Worm (Caenorhabditis elegans): ENCODE measurements around the gene B0228.7.

The B0228.7 gene

DNA sequence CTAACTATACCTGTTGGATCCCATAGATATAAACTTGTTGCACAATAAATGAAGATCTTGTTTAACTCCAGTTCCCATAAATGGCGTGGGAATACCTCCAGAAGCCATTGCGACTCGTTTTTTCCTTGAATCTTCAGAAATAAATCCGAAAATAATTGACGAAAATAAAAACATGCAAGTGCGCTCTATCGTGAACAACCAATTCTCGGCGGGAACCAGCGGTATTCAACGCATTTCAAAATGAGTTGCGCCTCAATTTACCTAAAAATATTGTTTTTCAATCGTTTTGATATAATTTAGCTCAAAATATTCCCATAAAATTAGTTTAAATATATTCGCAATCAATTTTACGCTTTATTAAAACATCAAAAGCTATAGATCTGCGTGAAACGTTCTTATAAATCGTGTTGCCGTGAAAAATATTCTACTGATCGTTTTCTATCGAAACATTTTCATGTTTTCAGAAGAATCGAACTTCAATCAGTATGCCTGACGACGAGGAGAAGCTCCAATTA is 22.3 kb upstream of the B0228.7 start, which contains the start of the genes snpc-1.1 and spdl-1:
Gene snpc-1.1, minus strand, starts transcription at position 200 of the 515 bp plus-strand sequence.
Gene spdl-1, plus strand, starts transcription at position 465 of the 515 bp plus-strand sequence.
- TF ChIP-seq nhr-237 (tag; optimal IDR thresholded peaks at IDR 0.05), result no peak
- no peak for TF ChIP-seq nhr-77 (tag; optimal IDR thresholded peaks at IDR 0.05)
- no peak for TF ChIP-seq fkh-10 (GFP tag; optimal IDR thresholded peaks at IDR 0.05)
- TF ChIP-seq hmg-11 (tag; optimal IDR thresholded peaks at IDR 0.05), result peak; percentile 14
- no peak for TF ChIP-seq egl-5 (tag; optimal IDR thresholded peaks at IDR 0.05)
- TF ChIP-seq pha-4 (tag; optimal IDR thresholded peaks at IDR 0.05), result peak; percentile 51
- peak; percentile 48 for TF ChIP-seq nfya-1 (tag; optimal IDR thresholded peaks at IDR 0.05; ENCODE audit: insufficient read depth)
- TF ChIP-seq daf-12 (tag; optimal IDR thresholded peaks at IDR 0.05), result no peak
- TF ChIP-seq lin-15B (tag; optimal IDR thresholded peaks at IDR 0.05), result peak; percentile 57

DNA sequence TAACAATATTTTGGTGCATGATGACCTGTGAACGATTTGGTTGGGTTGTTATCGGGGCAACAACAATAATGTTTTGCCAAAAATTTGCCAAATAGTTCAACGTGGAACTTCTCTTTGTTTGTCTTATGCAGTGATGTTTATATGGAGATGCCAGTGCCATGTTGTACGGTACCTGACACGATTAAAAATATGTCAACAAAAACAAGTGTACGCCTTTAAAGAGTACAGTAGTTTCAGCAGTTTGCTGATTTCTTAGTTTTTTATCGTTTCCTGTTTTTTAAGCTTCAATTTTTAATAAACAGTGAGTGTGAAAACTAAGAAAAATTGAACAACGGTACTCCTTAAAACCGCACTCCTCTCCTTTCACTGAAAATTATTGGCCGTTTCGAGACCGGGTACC is 19.4 kb upstream of the B0228.7 start:
- TF ChIP-seq nhr-237 (tag; optimal IDR thresholded peaks at IDR 0.05) (no peak), ceh-82 (tag; optimal IDR thresholded peaks at IDR 0.05) (no peak), pha-4 (tag; optimal IDR thresholded peaks at IDR 0.05) (no peak), nhr-43 (tag; optimal IDR thresholded peaks at IDR 0.05; ENCODE audit: poor library complexity, severe bottlenecking) (no peak), nhr-25 (tag; optimal IDR thresholded peaks at IDR 0.05) (no peak), mdl-1 (tag; optimal IDR thresholded peaks at IDR 0.05) (no peak), ztf-11 (tag; optimal IDR thresholded peaks at IDR 0.05) (no peak), nhr-77 (tag; optimal IDR thresholded peaks at IDR 0.05) (no peak), skn-1 (tag; optimal IDR thresholded peaks at IDR 0.05) (no peak), jun-1 (tag; optimal IDR thresholded peaks at IDR 0.05) (no peak), nfya-1 (tag; optimal IDR thresholded peaks at IDR 0.05; ENCODE audit: insufficient read depth) (no peak), fos-1 (tag; optimal IDR thresholded peaks at IDR 0.05) (no peak), elt-3 (tag; optimal IDR thresholded peaks at IDR 0.05) (no peak), nhr-67 (tag; optimal IDR thresholded peaks at IDR 0.05) (no peak), fkh-2 (tag; optimal IDR thresholded peaks at IDR 0.05) (no peak), nhr-76 (tag; optimal IDR thresholded peaks at IDR 0.05) (no peak), nhr-23 (tag; optimal IDR thresholded peaks at IDR 0.05) (no peak), unc-39 (tag; optimal IDR thresholded peaks at IDR 0.05) (no peak), lin-15B (tag; optimal IDR thresholded peaks at IDR 0.05) (no peak)

- TF ChIP-seq elt-3 (tag; optimal IDR thresholded peaks at IDR 0.05), result peak in 2 of 3 experiments; percentile 36 to 87
- TF ChIP-seq egl-5 (tag; optimal IDR thresholded peaks at IDR 0.05), result no peak
- peak; percentile 70 for TF ChIP-seq pqm-1 (tag; optimal IDR thresholded peaks at IDR 0.05)
- TF ChIP-seq nhr-77 (tag; optimal IDR thresholded peaks at IDR 0.05), result no peak
- no peak for TF ChIP-seq elt-1 (tag; optimal IDR thresholded peaks at IDR 0.05)
- peak; percentile 49 for TF ChIP-seq pha-4 (tag; optimal IDR thresholded peaks at IDR 0.05)
- TF ChIP-seq ceh-16 (tag; optimal IDR thresholded peaks at IDR 0.05), result no peak
- no peak for TF ChIP-seq ztf-4 (tag; optimal IDR thresholded peaks at IDR 0.05)
- no peak for TF ChIP-seq skn-1 (tag; optimal IDR thresholded peaks at IDR 0.05)
- TF ChIP-seq ama-1 (optimal IDR thresholded peaks at IDR 0.05), result peak; percentile 45
- no peak for TF ChIP-seq daf-12 (tag; optimal IDR thresholded peaks at IDR 0.05)
- TF ChIP-seq nhr-76 (tag; optimal IDR thresholded peaks at IDR 0.05), result no peak
- TF ChIP-seq fos-1 (tag; optimal IDR thresholded peaks at IDR 0.05), result no peak
- TF ChIP-seq nfya-1 (tag; optimal IDR thresholded peaks at IDR 0.05; ENCODE audit: insufficient read depth), result no peak
- TF ChIP-seq nhr-28 (tag; optimal IDR thresholded peaks at IDR 0.05), result no peak
- TF ChIP-seq nhr-25 (tag; optimal IDR thresholded peaks at IDR 0.05), result no peak
- TF ChIP-seq ZK546.5 (tag; optimal IDR thresholded peaks at IDR 0.05), result no peak
- no peak for TF ChIP-seq ztf-11 (tag; optimal IDR thresholded peaks at IDR 0.05)
- TF ChIP-seq nhr-67 (tag; optimal IDR thresholded peaks at IDR 0.05), result no peak
- no peak for TF ChIP-seq nhr-237 (tag; optimal IDR thresholded peaks at IDR 0.05)
- no peak for TF ChIP-seq lin-15B (tag; optimal IDR thresholded peaks at IDR 0.05)
- TF ChIP-seq nhr-43 (tag; optimal IDR thresholded peaks at IDR 0.05; ENCODE audit: poor library complexity, severe bottlenecking), result peak; percentile 40
- no peak for TF ChIP-seq nhr-11 (tag; optimal IDR thresholded peaks at IDR 0.05)
- no peak for TF ChIP-seq unc-62 (GFP tag; optimal IDR thresholded peaks at IDR 0.05)
- no peak for TF ChIP-seq mdl-1 (tag; optimal IDR thresholded peaks at IDR 0.05)
- TF ChIP-seq ceh-82 (tag; optimal IDR thresholded peaks at IDR 0.05), result no peak
- peak; percentile 58 for TF ChIP-seq nhr-23 (tag; optimal IDR thresholded peaks at IDR 0.05)
- no peak for TF ChIP-seq aly-2 (tag; optimal IDR thresholded peaks at IDR 0.05)
- peak; percentile 5 for TF ChIP-seq egl-27 (tag; optimal IDR thresholded peaks at IDR 0.05)
- TF ChIP-seq unc-39 (tag; optimal IDR thresholded peaks at IDR 0.05), result no peak
- peak; percentile 94 for TF ChIP-seq elt-2 (tag; optimal IDR thresholded peaks at IDR 0.05)
- TF ChIP-seq nhr-12 (tag; optimal IDR thresholded peaks at IDR 0.05), result no peak
- TF ChIP-seq ceh-28 (tag; optimal IDR thresholded peaks at IDR 0.05), result no peak
- no peak for TF ChIP-seq jun-1 (tag; optimal IDR thresholded peaks at IDR 0.05)
- TF ChIP-seq tbx-2 (tag; optimal IDR thresholded peaks at IDR 0.05), result no peak
- no peak for TF ChIP-seq mml-1 (tag; optimal IDR thresholded peaks at IDR 0.05)
- no peak for TF ChIP-seq sea-2 (GFP tag; optimal IDR thresholded peaks at IDR 0.05)
- no peak for TF ChIP-seq eor-1 (tag; optimal IDR thresholded peaks at IDR 0.05)
- no peak for TF ChIP-seq fkh-2 (tag; optimal IDR thresholded peaks at IDR 0.05)
- TF ChIP-seq R02D3.7 (tag; optimal IDR thresholded peaks at IDR 0.05), result no peak
- no peak for TF ChIP-seq hmg-11 (tag; optimal IDR thresholded peaks at IDR 0.05)
Measured at ce11 chrII:7777320-7777978, 18.6 kb upstream of the B0228.7 start, which contains the start of gene mthf-1. mthf-1 (minus strand) TSS chrII:7777823.
